Fruit fly (Drosophila melanogaster): ENCODE measurements around the gene CG34302.

CG34302 gene

dm6 chr3R:9821091-9821490, 2.5 kb downstream of the CG34302 start, which contains the start of gene CG42857 (continued):
- no peak for TF ChIP-seq D (optimal IDR thresholded peaks at IDR 0.05)
- TF ChIP-seq D (GFP tag; optimal IDR thresholded peaks at IDR 0.05) = no peak
- TF ChIP-seq CG13624 (GFP tag; optimal IDR thresholded peaks at IDR 0.05) = no peak
- no peak for TF ChIP-seq ATbp (GFP tag; optimal IDR thresholded peaks at IDR 0.05)
- no peak for TF ChIP-seq fd64A (GFP tag; optimal IDR thresholded peaks at IDR 0.05)

dm6 chr3R:9819777-9820176, 3.8 kb downstream of the CG34302 start, which contains the start of gene CG9458:
TSS of gene CG9458 (minus strand) at chr3R:9819877.
- TF ChIP-seq Spps (tag; optimal IDR thresholded peaks at IDR 0.05) = no peak
- 0 out of 2 replicates have a peak, but pooled peaks have one; percentile 20 for TF ChIP-seq CG32772 (GFP tag; IDR thresholded peaks at IDR 0.05)
- TF ChIP-seq tgo (GFP tag; IDR thresholded peaks at IDR 0.05) = no peak
- no peak for TF ChIP-seq Blimp-1 (GFP tag; optimal IDR thresholded peaks at IDR 0.05)

- TF ChIP-seq CG12659 (GFP tag; optimal IDR thresholded peaks at IDR 0.05) = no peak
- no peak for TF ChIP-seq Neu2 (GFP tag; optimal IDR thresholded peaks at IDR 0.05; ENCODE audit: borderline replicate concordance)
- no peak for TF ChIP-seq CG34376 (GFP tag; optimal IDR thresholded peaks at IDR 0.05)
- TF ChIP-seq CG31224 (GFP tag; IDR thresholded peaks at IDR 0.05) = no peak
- TF ChIP-seq CG2120 (GFP tag; optimal IDR thresholded peaks at IDR 0.05) = no peak
- no peak for TF ChIP-seq lola (GFP tag; optimal IDR thresholded peaks at IDR 0.05)
- no peak for TF ChIP-seq Sox100B (GFP tag; optimal IDR thresholded peaks at IDR 0.05)
- no peak for TF ChIP-seq Fer3 (tag; optimal IDR thresholded peaks at IDR 0.05)
- TF ChIP-seq CG9876 (GFP tag; optimal IDR thresholded peaks at IDR 0.05) = no peak
- TF ChIP-seq usp (GFP tag; optimal IDR thresholded peaks at IDR 0.05) = no peak
- TF ChIP-seq CG33213 (GFP tag; optimal IDR thresholded peaks at IDR 0.05) = no peak
- no peak for TF ChIP-seq Hey (tag; optimal IDR thresholded peaks at IDR 0.05)
Observed at dm6 chr3R:9818295-9818694, 5.3 kb downstream of the CG34302 start, which contains the start of gene CG9459. TSS of gene CG9459 (minus strand) at chr3R:9818395.

dm6 chr3R:9816879-9817278, 6.7 kb downstream of the CG34302 start, which contains the start of gene CG16904:
TSS of gene CG16904 (minus strand) at chr3R:9816979.
- TF ChIP-seq unpg (GFP tag; optimal IDR thresholded peaks at IDR 0.05) = no peak
- no peak for TF ChIP-seq schlank (tag; optimal IDR thresholded peaks at IDR 0.05)
- TF ChIP-seq nau (GFP tag; optimal IDR thresholded peaks at IDR 0.05) = no peak
- no peak for TF ChIP-seq toy (GFP tag; IDR thresholded peaks at IDR 0.05)
- TF ChIP-seq CG10274 (GFP tag; optimal IDR thresholded peaks at IDR 0.05) = no peak
- no peak for TF ChIP-seq kay (GFP tag; optimal IDR thresholded peaks at IDR 0.05)
- TF ChIP-seq exex (tag; optimal IDR thresholded peaks at IDR 0.05) = no peak
- TF ChIP-seq CG7745 (tag; optimal IDR thresholded peaks at IDR 0.05) = no peak
- TF ChIP-seq sima (GFP tag; optimal IDR thresholded peaks at IDR 0.05) = no peak
- no peak for TF ChIP-seq CG15696 (tag; optimal IDR thresholded peaks at IDR 0.05)
- no peak for TF ChIP-seq Sox102F (GFP tag; optimal IDR thresholded peaks at IDR 0.05)
- TF ChIP-seq sim (GFP tag; IDR thresholded peaks at IDR 0.05) = no peak
- no peak for TF ChIP-seq MESR4 (GFP tag; optimal IDR thresholded peaks at IDR 0.05)
- no peak for TF ChIP-seq CG13775 (GFP tag; optimal IDR thresholded peaks at IDR 0.05)
- no peak for TF ChIP-seq hb (GFP tag; IDR thresholded peaks at IDR 0.05; ENCODE audit: partially characterized antibody)
- TF ChIP-seq Doc2 (GFP tag; IDR thresholded peaks at IDR 0.05) = no peak
- TF ChIP-seq ken (GFP tag; IDR thresholded peaks at IDR 0.05) = no peak
- TF ChIP-seq CG14965 (GFP tag; optimal IDR thresholded peaks at IDR 0.05; ENCODE audit: borderline replicate concordance) = no peak
- no peak for TF ChIP-seq CG2712 (tag; optimal IDR thresholded peaks at IDR 0.05)

Measured in whole organism, embryonic.